Worm (Caenorhabditis elegans): Measurements from ENCODE around the gene M7.7.

DNA sequence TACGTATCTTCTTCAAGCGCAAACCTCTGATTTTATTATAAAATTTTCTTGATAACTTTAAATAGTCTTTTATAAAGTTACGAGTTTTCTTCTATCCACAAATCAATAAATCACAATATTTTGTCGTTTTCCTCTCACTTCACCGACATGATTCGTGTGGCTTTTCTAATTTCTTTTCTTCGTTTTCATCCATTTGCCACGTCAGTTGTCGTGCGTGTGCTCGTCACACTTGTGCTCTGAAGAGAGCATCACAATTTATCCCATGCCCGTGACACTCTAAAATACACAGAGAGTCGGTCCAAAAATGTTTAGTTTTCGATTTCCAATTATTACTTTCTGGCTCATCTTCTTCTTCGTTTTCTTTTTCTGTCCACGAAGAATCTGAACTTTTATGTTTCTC, 22.3 kb downstream of the M7.7 start:
- TF ChIP-seq lin-13 (GFP tag; optimal IDR thresholded peaks at IDR 0.05) (no peak), ztf-11 (tag; optimal IDR thresholded peaks at IDR 0.05) (no peak), unc-62 (GFP tag; optimal IDR thresholded peaks at IDR 0.05) (no peak), ama-1 (optimal IDR thresholded peaks at IDR 0.05) (no peak), elt-3 (tag; optimal IDR thresholded peaks at IDR 0.05) (no peak), ZK546.5 (tag; optimal IDR thresholded peaks at IDR 0.05) (no peak), snpc-4 (tag; optimal IDR thresholded peaks at IDR 0.05) (no peak), aly-2 (tag; optimal IDR thresholded peaks at IDR 0.05) (no peak), unc-55 (GFP tag; optimal IDR thresholded peaks at IDR 0.05) (no peak), elt-1 (tag; optimal IDR thresholded peaks at IDR 0.05) (no peak), gmeb-1 (tag; optimal IDR thresholded peaks at IDR 0.05) (no peak), R02D3.7 (tag; optimal IDR thresholded peaks at IDR 0.05) (no peak), nhr-237 (tag; optimal IDR thresholded peaks at IDR 0.05) (no peak), sem-4 (tag; optimal IDR thresholded peaks at IDR 0.05) (no peak)

All from whole organism, L2 larva.